Fruit fly (Drosophila melanogaster) whole organism, embryonic: ENCODE data around the gene CG6739.

ENCODE experiments used
- Atf-2 ChIP-seq: fragments of 200-800 bp; sonication (Bioruptor generic); optimal IDR thresholded peaks from 2 replicates; lab custom pipeline; 2016; ENCODE audit warnings: missing biosample characterization, missing genetic modification characterization
- Atf3 ChIP-seq: fragments of 200-800 bp; sonication (Bioruptor generic); optimal IDR thresholded peaks from 3 replicates; lab custom pipeline; 2016; ENCODE audit warnings: missing biosample characterization, missing genetic modification characterization
- Atf6 ChIP-seq: fragments of 200-800 bp; sonication (Bioruptor generic); IDR thresholded peaks from 2 replicates; pipeline ENCODE4 v1.3.6; 2022; ENCODE audit warnings: missing biosample characterization, missing genetic modification characterization
- CG10431 ChIP-seq: fragments of 200-800 bp; sonication (Bioruptor generic); optimal IDR thresholded peaks from 3 replicates; lab custom pipeline; 2018; ENCODE audit warnings: missing biosample characterization, mild to moderate bottlenecking, missing genetic modification characterization
- CG10543 ChIP-seq: fragments of 200-800 bp; sonication (Bioruptor generic); optimal IDR thresholded peaks from 3 replicates; lab custom pipeline; 2017; ENCODE audit warnings: missing biosample characterization, mild to moderate bottlenecking, missing genetic modification characterization, moderate library complexity
- CG10565 ChIP-seq: fragments of 200-800 bp; sonication (Bioruptor generic); optimal IDR thresholded peaks from 3 replicates; lab custom pipeline; 2016; ENCODE audit warnings: missing biosample characterization, mild to moderate bottlenecking, missing genetic modification characterization
- CG11456 ChIP-seq: fragments of 200-800 bp; sonication (Bioruptor generic); IDR thresholded peaks from 3 replicates; pipeline ENCODE4 v1.3.6; 2022; ENCODE audit warnings: missing biosample characterization, missing genetic modification characterization
- CG1233 ChIP-seq: fragments of 200-800 bp; sonication (Bioruptor generic); optimal IDR thresholded peaks from 4 replicates; lab custom pipeline; 2018; ENCODE audit warnings: missing biosample characterization, mild to moderate bottlenecking, missing genetic modification characterization
- CG14014 ChIP-seq: fragments of 200-800 bp; sonication (Bioruptor generic); IDR thresholded peaks from 2 replicates; pipeline ENCODE4 v1.3.6; 2022; ENCODE audit warnings: missing biosample characterization, missing genetic modification characterization
- CG14667 ChIP-seq: fragments of 200-800 bp; sonication (Bioruptor generic); IDR thresholded peaks from 2 replicates; pipeline ENCODE4 v1.3.6; 2022; ENCODE audit warnings: missing biosample characterization, missing genetic modification characterization
- CG16813 ChIP-seq: fragments of 200-800 bp; sonication (Bioruptor generic); IDR thresholded peaks from 3 replicates; pipeline ENCODE4 v1.3.6; 2022; ENCODE audit warnings: missing biosample characterization, missing genetic modification characterization; ENCODE audit not compliant: partially characterized antibody
- CG17568 ChIP-seq: fragments of 200-800 bp; sonication (Bioruptor generic); optimal IDR thresholded peaks from 2 replicates; lab custom pipeline; 2018; ENCODE audit warnings: missing biosample characterization, mild to moderate bottlenecking, missing genetic modification characterization, moderate library complexity
- CG18764 ChIP-seq: fragments of 200-800 bp; sonication (Bioruptor generic); optimal IDR thresholded peaks from 3 replicates; lab custom pipeline; 2016; ENCODE audit warnings: missing biosample characterization, missing genetic modification characterization
- CG2889 ChIP-seq: fragments of 200-800 bp; sonication (Bioruptor generic); IDR thresholded peaks from 3 replicates; pipeline ENCODE4 v1.3.6; 2022; ENCODE audit warnings: missing biosample characterization, missing genetic modification characterization
- CG34376 ChIP-seq: fragments of 200-800 bp; sonication (Bioruptor generic); optimal IDR thresholded peaks from 2 replicates; lab custom pipeline; 2018; ENCODE audit warnings: missing biosample characterization, mild to moderate bottlenecking, missing genetic modification characterization
- CG42726 ChIP-seq: fragments of 200-800 bp; sonication (Bioruptor generic); IDR thresholded peaks from 2 replicates; pipeline ENCODE4 v1.3.6; 2022; ENCODE audit warnings: missing biosample characterization, missing genetic modification characterization; ENCODE audit not compliant: partially characterized antibody
- CG5180 ChIP-seq: fragments of 200-800 bp; sonication (Bioruptor generic); optimal IDR thresholded peaks from 3 replicates; lab custom pipeline; 2017; ENCODE audit warnings: missing biosample characterization, missing genetic modification characterization, mild to moderate bottlenecking, moderate library complexity, missing genetic modification reagents
- CG7928 ChIP-seq: fragments of 200-800 bp; sonication (Bioruptor generic); optimal IDR thresholded peaks from 2 replicates; lab custom pipeline; 2017; ENCODE audit warnings: missing biosample characterization, mild to moderate bottlenecking, missing genetic modification characterization
- CG8388 ChIP-seq: fragments of 200-800 bp; sonication (Bioruptor generic); optimal IDR thresholded peaks from 2 replicates; lab custom pipeline; 2019; ENCODE audit warnings: missing biosample characterization, mild to moderate bottlenecking, missing genetic modification characterization, moderate library complexity
- CG8765 ChIP-seq: fragments of 200-800 bp; sonication (Bioruptor generic); IDR thresholded peaks from 2 replicates; pipeline ENCODE4 v1.3.6; 2022; ENCODE audit warnings: missing biosample characterization, missing genetic modification characterization
- CG8924 ChIP-seq: fragments of 200-800 bp; optimal IDR thresholded peaks from 3 replicates; lab custom pipeline; 2019; ENCODE audit warnings: missing biosample characterization, mild to moderate bottlenecking, missing genetic modification characterization, moderate library complexity
- CrebB ChIP-seq: fragments of 200-800 bp; sonication (Bioruptor generic); optimal IDR thresholded peaks from 3 replicates; lab custom pipeline; 2018; ENCODE audit warnings: missing biosample characterization, mild to moderate bottlenecking, missing genetic modification characterization
- Dip2 ChIP-seq: fragments of 200-800 bp; sonication (Bioruptor generic); IDR thresholded peaks from 2 replicates; pipeline ENCODE4 v1.3.6; 2022; ENCODE audit warnings: missing biosample characterization, missing genetic modification characterization
- Doc2 ChIP-seq: fragments of 200-800 bp; sonication (Bioruptor generic); IDR thresholded peaks from 2 replicates; pipeline ENCODE4 v1.3.6; 2022; ENCODE audit warnings: missing biosample characterization, missing genetic modification characterization
- ERR ChIP-seq: fragments of 200-800 bp; sonication (Bioruptor generic); optimal IDR thresholded peaks from 2 replicates; lab custom pipeline; 2016; ENCODE audit warnings: missing biosample characterization, missing genetic modification characterization
- Elba2 ChIP-seq: fragments of 200-800 bp; sonication (Bioruptor generic); optimal IDR thresholded peaks from 3 replicates; lab custom pipeline; 2016; ENCODE audit warnings: missing biosample characterization, missing genetic modification characterization
- Hr51 ChIP-seq, 2 experiments: fragments of 200-800 bp; sonication (Bioruptor generic); optimal IDR thresholded peaks; 2 replicates in 1 of 2; 3 replicates in 1 of 2; lab custom pipeline; 2016 to 2018; ENCODE audit warnings: missing biosample characterization in 2 of 2, missing genetic modification characterization in 2 of 2, mild to moderate bottlenecking in 1 of 2, moderate library complexity in 1 of 2
- Lpt ChIP-seq: fragments of >200 bp; optimal IDR thresholded peaks from 2 replicates; lab custom pipeline; 2018; ENCODE audit warnings: missing biosample characterization, missing genetic modification characterization
- Mrtf ChIP-seq: fragments of 200-800 bp; sonication (Bioruptor generic); IDR thresholded peaks from 3 replicates; pipeline ENCODE4 v1.3.6; 2022; ENCODE audit warnings: missing biosample characterization, missing genetic modification characterization
- NK7.1 ChIP-seq: fragments of 200-800 bp; sonication (Bioruptor generic); optimal IDR thresholded peaks from 3 replicates; lab custom pipeline; 2016; ENCODE audit warnings: missing biosample characterization, missing genetic modification characterization
- Nf-YB ChIP-seq: fragments of 200-800 bp; sonication (Bioruptor generic); optimal IDR thresholded peaks from 3 replicates; lab custom pipeline; 2019; ENCODE audit warnings: missing biosample characterization, mild to moderate bottlenecking, missing genetic modification characterization, moderate library complexity
- Optix ChIP-seq: fragments of 200-800 bp; sonication (Bioruptor generic); IDR thresholded peaks from 3 replicates; pipeline ENCODE4 v1.3.6; 2022; ENCODE audit warnings: missing biosample characterization, missing genetic modification characterization
- Scr ChIP-seq: fragments of 200-800 bp; sonication (Bioruptor generic); IDR thresholded peaks from 2 replicates; pipeline ENCODE4 v1.3.6; 2022; ENCODE audit warnings: missing biosample characterization, missing genetic modification characterization; ENCODE audit not compliant: partially characterized antibody
- Trl ChIP-seq, 3 experiments: fragments of >200 bp in 2 of 3; fragments of 200-800 bp in 1 of 3; sonication (Bioruptor generic) in 1 of 3; optimal IDR thresholded peaks; 2 replicates in 1 of 3; 3 replicates in 2 of 3; lab custom pipeline; 2016 to 2017; ENCODE audit warnings: missing biosample characterization in 1 of 3, missing genetic modification characterization in 1 of 3
- ab ChIP-seq: fragments of 200-800 bp; sonication (Bioruptor generic); optimal IDR thresholded peaks from 2 replicates; lab custom pipeline; 2016; ENCODE audit warnings: missing biosample characterization, missing genetic modification characterization
- ap ChIP-seq: fragments of 200-800 bp; sonication (Bioruptor generic); IDR thresholded peaks from 2 replicates; pipeline ENCODE4 v1.3.6; 2022; ENCODE audit warnings: missing biosample characterization, missing genetic modification characterization
- ara ChIP-seq: fragments of 200-800 bp; sonication (Bioruptor generic); IDR thresholded peaks from 2 replicates; pipeline ENCODE4 v1.3.6; 2022; ENCODE audit warnings: missing biosample characterization, missing genetic modification characterization
- bigmax ChIP-seq: fragments of 200-800 bp; sonication (Bioruptor generic); optimal IDR thresholded peaks from 2 replicates; lab custom pipeline; 2018; ENCODE audit warnings: missing biosample characterization, mild to moderate bottlenecking, missing genetic modification characterization
- cg ChIP-seq: fragments of 200-800 bp; sonication (Bioruptor generic); optimal IDR thresholded peaks from 3 replicates; lab custom pipeline; 2019; ENCODE audit warnings: missing biosample characterization, mild to moderate bottlenecking, missing genetic modification characterization, moderate library complexity
- dysf ChIP-seq: fragments of 200-800 bp; sonication (Bioruptor generic); IDR thresholded peaks from 3 replicates; pipeline ENCODE4 v1.3.6; 2022; ENCODE audit warnings: missing biosample characterization, missing genetic modification characterization
- eve ChIP-seq, 2 experiments: fragments of >200 bp; optimal IDR thresholded peaks; 2 replicates each; lab custom pipeline; 2017; ENCODE audit warnings: missing biosample characterization in 2 of 2, missing genetic modification characterization in 2 of 2
- ewg ChIP-seq: fragments of 200-800 bp; sonication (Bioruptor generic); optimal IDR thresholded peaks from 3 replicates; lab custom pipeline; 2017; ENCODE audit warnings: mild to moderate bottlenecking, missing biosample characterization, missing genetic modification reagents, missing genetic modification characterization
- gcm ChIP-seq: fragments of 200-800 bp; sonication (Bioruptor generic); optimal IDR thresholded peaks from 2 replicates; lab custom pipeline; 2019; ENCODE audit warnings: missing biosample characterization, mild to moderate bottlenecking, missing genetic modification characterization, moderate library complexity
- gfzf ChIP-seq: fragments of 200-800 bp; sonication (Bioruptor generic); optimal IDR thresholded peaks from 2 replicates; lab custom pipeline; 2016; ENCODE audit warnings: missing biosample characterization, mild to moderate bottlenecking, missing genetic modification characterization, moderate library complexity
- jing ChIP-seq: fragments of 200-800 bp; sonication (Bioruptor generic); optimal IDR thresholded peaks from 2 replicates; lab custom pipeline; 2018; ENCODE audit warnings: missing biosample characterization, mild to moderate bottlenecking, missing genetic modification characterization
- lab ChIP-seq: fragments of 200-800 bp; sonication (Bioruptor generic); optimal IDR thresholded peaks from 3 replicates; lab custom pipeline; 2017; ENCODE audit warnings: missing biosample characterization, missing genetic modification characterization, mild to moderate bottlenecking, moderate library complexity, missing genetic modification reagents
- lmd ChIP-seq: fragments of 200-800 bp; sonication (Bioruptor generic); IDR thresholded peaks from 2 replicates; pipeline ENCODE4 v1.3.6; 2022; ENCODE audit warnings: missing biosample characterization, missing genetic modification characterization
- pnt ChIP-seq: fragments of 200-800 bp; sonication (Bioruptor generic); optimal IDR thresholded peaks from 3 replicates; lab custom pipeline; 2016; ENCODE audit warnings: missing biosample characterization, missing genetic modification characterization
- pum ChIP-seq: fragments of 200-800 bp; sonication (Bioruptor generic); optimal IDR thresholded peaks from 2 replicates; lab custom pipeline; 2016; ENCODE audit warnings: missing biosample characterization, missing genetic modification characterization
- twi ChIP-seq: fragments of 200-800 bp; optimal IDR thresholded peaks from 2 replicates; lab custom pipeline; 2019; ENCODE audit warnings: missing biosample characterization, mild to moderate bottlenecking, missing genetic modification characterization, moderate library complexity
- vvl ChIP-seq: fragments of 200-800 bp; sonication (Bioruptor generic); IDR thresholded peaks from 2 replicates; pipeline ENCODE4 v1.3.6; 2022; ENCODE audit warnings: missing biosample characterization, missing genetic modification characterization
- yki ChIP-seq: fragments of >200 bp; optimal IDR thresholded peaks from 3 replicates; lab custom pipeline; 2018

Gene CG6739

dm6 chr2L:7632783-7633182 lies 24.6 kb downstream of the CG6739 start (continued):
- TF ChIP-seq CG1233 (no peak), CG7928 (GFP tag; lab: Kevin White, UChicago) (no peak), ab (GFP tag; lab: Kevin White, UChicago) (no peak), Doc2 (GFP tag; lab: Robert Waterston, UW) (no peak), dysf (GFP tag; lab: Robert Waterston, UW) (no peak), jing (GFP tag; lab: Kevin White, UChicago) (no peak), CG34376 (no peak), CG14667 (no peak), CG5180 (GFP tag; lab: Kevin White, UChicago) (no peak), Atf3 (no peak), eve (GFP tag; optimal IDR thresholded peaks at IDR 0.05; lab: Kevin White, UChicago) (no peak), CG14014 (no peak), Scr (GFP tag; lab: Robert Waterston, UW) (no peak), yki (no peak), CG10565 (no peak), cg (GFP tag; lab: Kevin White, UChicago) (no peak), CG8388 (peak; percentile 57), ara (GFP tag; lab: Robert Waterston, UW) (peak; percentile 75), Nf-YB (no peak), CG2889 (GFP tag; lab: Robert Waterston, UW) (no peak), CG16813 (GFP tag; lab: Robert Waterston, UW) (no peak), Hr51 (GFP tag; optimal IDR thresholded peaks at IDR 0.05; lab: Kevin White, UChicago) (peak; percentile 19), bigmax (no peak), twi (tag; lab: Kevin White, UChicago) (no peak), Optix (GFP tag; lab: Robert Waterston, UW) (no peak), Trl (optimal IDR thresholded peaks at IDR 0.05; lab: Kevin White, UChicago) (no peak), Trl (GFP tag; optimal IDR thresholded peaks at IDR 0.05; lab: Kevin White, UChicago) (peak; percentile 32), CG17568 (GFP tag; lab: Kevin White, UChicago) (peak; percentile 38), Dip2 (GFP tag; lab: Robert Waterston, UW) (no peak), CG8765 (GFP tag; lab: Robert Waterston, UW) (peak; percentile 53; the same call in 1 of the 2 replicates), Elba2 (GFP tag; lab: Kevin White, UChicago) (no peak), ERR (GFP tag; lab: Kevin White, UChicago) (no peak), vvl (GFP tag; lab: Robert Waterston, UW) (peak; percentile 69), gfzf (GFP tag; lab: Kevin White, UChicago) (no peak), CG42726 (GFP tag; lab: Robert Waterston, UW) (no peak), pum (GFP tag; lab: Kevin White, UChicago) (no peak), ap (GFP tag; lab: Robert Waterston, UW) (no peak), lab (GFP tag; lab: Kevin White, UChicago) (peak; percentile 52), Lpt (no peak), CG11456 (GFP tag; lab: Robert Waterston, UW) (no peak), gcm (peak; percentile 63), ewg (GFP tag; lab: Kevin White, UChicago) (peak; percentile 26), CrebB (tag; lab: Kevin White, UChicago) (no peak), CG8924 (tag; lab: Kevin White, UChicago) (peak; percentile 78), CG10543 (no peak), Atf6 (GFP tag; lab: Robert Waterston, UW) (no peak), NK7.1 (GFP tag; lab: Kevin White, UChicago) (no peak), CG18764 (GFP tag; lab: Kevin White, UChicago) (no peak), Mrtf (GFP tag; lab: Robert Waterston, UW) (no peak), pnt (GFP tag; lab: Kevin White, UChicago) (peak; percentile 20), CG10431 (no peak), Atf-2 (GFP tag; lab: Kevin White, UChicago) (peak; percentile 35), lmd (GFP tag; lab: Robert Waterston, UW) (peak; percentile 47; the same call in 1 of the 2 replicates)
